Worm (Caenorhabditis elegans) whole organism, L4 larva: ENCODE data around the gene C04B4.6.

Experiments
- Y105C5A.15 ChIP-seq: fragments of 200-800 bp; sonication (Bioruptor generic); IDR thresholded peaks from 2 replicates; pipeline ENCODE4 v1.3.6; 2022; ENCODE audit warnings: missing genetic modification characterization, missing compliant biosample characterization
- aly-2 ChIP-seq: sonication (generic microtip); optimal IDR thresholded peaks from 2 replicates; lab custom pipeline; 2018; ENCODE audit warnings: missing biosample characterization, missing genetic modification characterization
- ces-1 ChIP-seq: fragments of 150-350 bp; sonication (generic microtip); optimal IDR thresholded peaks from 4 replicates; lab custom pipeline; 2014; ENCODE audit warnings: missing biosample characterization, missing genetic modification reagents, missing genetic modification characterization
- duxl-1 ChIP-seq: sonication (generic microtip); optimal IDR thresholded peaks from 2 replicates; lab custom pipeline; 2016; ENCODE audit warnings: mild to moderate bottlenecking, missing genetic modification characterization, moderate library complexity, missing compliant biosample characterization; ENCODE audit not compliant: poor library complexity
- lin-15B ChIP-seq: fragments of 150-350 bp; sonication (generic microtip); optimal IDR thresholded peaks from 3 replicates; lab custom pipeline; 2014; ENCODE audit warnings: missing biosample characterization, missing genetic modification characterization
- mdt-29 ChIP-seq: fragments of 200-800 bp; sonication (Bioruptor generic); IDR thresholded peaks from 2 replicates; pipeline ENCODE4 v1.3.6; 2022; ENCODE audit warnings: missing genetic modification reagents, missing genetic modification characterization, missing compliant biosample characterization
- nhr-77 ChIP-seq: fragments of 150-350 bp; optimal IDR thresholded peaks from 2 replicates; lab custom pipeline; 2014; ENCODE audit warnings: missing biosample characterization, missing genetic modification characterization
- pha-4 ChIP-seq, 2 experiments: fragments of 150-350 bp in 1 of 2; fragments of 200-800 bp in 1 of 2; sonication (Bioruptor generic) in 1 of 2; IDR thresholded peaks in 1 of 2; optimal IDR thresholded peaks in 1 of 2; 2 replicates each; pipeline versions ENCODE4 v1.3.6 to Lab custom; 2014 to 2022; ENCODE audit warnings: missing genetic modification characterization in 2 of 2, missing genetic modification reagents in 2 of 2, missing biosample characterization in 1 of 2, missing compliant biosample characterization in 1 of 2
- pqm-1 ChIP-seq: sonication (generic microtip); optimal IDR thresholded peaks from 2 replicates; lab custom pipeline; 2017; ENCODE audit warnings: missing biosample characterization, missing genetic modification characterization
- unc-62 ChIP-seq, 3 experiments: fragments of 150-350 bp in 1 of 3; sonication (generic microtip); optimal IDR thresholded peaks in 2 of 3; peaks in 1 of 3; 1 replicate in 1 of 3; 2 replicates in 2 of 3; lab custom pipeline; 2014 to 2017; ENCODE audit warnings: missing biosample characterization in 3 of 3, missing genetic modification characterization in 3 of 3, missing genetic modification reagents in 3 of 3, missing genotype in 1 of 3

- TF ChIP-seq Y105C5A.15 (no peak), ces-1 (GFP tag; lab: Kevin White, UChicago) (no peak), duxl-1 (tag; lab: Kevin White, UChicago) (no peak), aly-2 (tag; lab: Kevin White, UChicago) (no peak), mdt-29 (no peak), unc-62 (GFP tag; optimal IDR thresholded peaks at IDR 0.05 in 1 of 2; lab: Kevin White, UChicago) (no peak), unc-62 (tag; optimal IDR thresholded peaks at IDR 0.05; lab: Kevin White, UChicago) (no peak), pqm-1 (no peak), lin-15B (tag; lab: Kevin White, UChicago) (no peak), pha-4 (GFP tag; IDR thresholded peaks at IDR 0.05; lab: Robert Waterston, UW) (no peak), pha-4 (tag; optimal IDR thresholded peaks at IDR 0.05; lab: Kevin White, UChicago) (no peak), nhr-77 (tag; lab: Kevin White, UChicago) (no peak)
Observed at ce11 chrX:12256594-12257048, 18.9 kb downstream of the C04B4.6 start, which contains the start of gene E01G6.2.
